Worm (Caenorhabditis elegans): ENCODE data around the gene ZC239.17.

- no peak for TF ChIP-seq lin-11 (tag; optimal IDR thresholded peaks at IDR 0.05)
- no peak for TF ChIP-seq ama-1 (optimal IDR thresholded peaks at IDR 0.05)
- TF ChIP-seq F13H6.1 (tag; optimal IDR thresholded peaks at IDR 0.05): no peak
- TF ChIP-seq egl-27 (tag; optimal IDR thresholded peaks at IDR 0.05): no peak
- no peak for TF ChIP-seq lsy-2 (tag; optimal IDR thresholded peaks at IDR 0.05)
These were observed 15.3 kb downstream of the ZC239.17 start, which contains the start of gene ZC239.5 for ce11 chrII:3210365-3210764.

Measured in whole organism, L2 larva.